Worm (Caenorhabditis elegans) whole organism, L3 larva: ENCODE data around the gene F14D12.1.

ENCODE experiments used
- R02D3.7 ChIP-seq: fragments of 150-350 bp; optimal IDR thresholded peaks from 2 replicates; lab custom pipeline; 2014; ENCODE audit warnings: missing biosample characterization, missing genetic modification characterization
- ZK546.5 ChIP-seq: sonication (generic microtip); optimal IDR thresholded peaks from 2 replicates; lab custom pipeline; 2017; ENCODE audit warnings: missing biosample characterization, missing genetic modification characterization
- aly-2 ChIP-seq: fragments of 150-350 bp; optimal IDR thresholded peaks from 2 replicates; lab custom pipeline; 2014; ENCODE audit warnings: missing biosample characterization, missing genetic modification characterization
- ama-1 ChIP-seq: fragments of 150-350 bp; optimal IDR thresholded peaks from 2 replicates; lab custom pipeline; 2018
- ceh-16 ChIP-seq: sonication (generic microtip); optimal IDR thresholded peaks from 2 replicates; lab custom pipeline; 2017; ENCODE audit warnings: missing biosample characterization, missing genetic modification characterization
- ceh-28 ChIP-seq: fragments of 150-350 bp; optimal IDR thresholded peaks from 2 replicates; lab custom pipeline; 2014; ENCODE audit warnings: missing biosample characterization, missing genetic modification reagents, missing genetic modification characterization
- elt-1 ChIP-seq: fragments of 150-350 bp; optimal IDR thresholded peaks from 2 replicates; lab custom pipeline; 2014; ENCODE audit warnings: missing biosample characterization, missing genetic modification characterization
- fkh-10 ChIP-seq: sonication (generic microtip); optimal IDR thresholded peaks from 2 replicates; lab custom pipeline; 2017; ENCODE audit warnings: missing biosample characterization, missing genetic modification reagents, missing genetic modification characterization
- mdl-1 ChIP-seq: fragments of 150-350 bp; optimal IDR thresholded peaks from 2 replicates; lab custom pipeline; 2014; ENCODE audit warnings: missing biosample characterization, missing genetic modification characterization
- nfya-1 ChIP-seq: sonication (generic microtip); optimal IDR thresholded peaks from 2 replicates; lab custom pipeline; 2017; ENCODE audit warnings: missing genetic modification characterization, mild to moderate bottlenecking, missing compliant biosample characterization, antibody characterized with exemption, moderate library complexity; ENCODE audit not compliant: insufficient read depth
- nhr-237 ChIP-seq: fragments of 150-350 bp; optimal IDR thresholded peaks from 2 replicates; lab custom pipeline; 2014; ENCODE audit warnings: missing biosample characterization, missing genetic modification characterization
- nhr-76 ChIP-seq: fragments of 150-350 bp; sonication (generic microtip); optimal IDR thresholded peaks from 5 replicates; lab custom pipeline; 2014; ENCODE audit warnings: missing biosample characterization, missing genetic modification characterization
- skn-1 ChIP-seq: fragments of 150-350 bp; optimal IDR thresholded peaks from 2 replicates; lab custom pipeline; 2014; ENCODE audit warnings: missing biosample characterization, missing genetic modification characterization
- unc-39 ChIP-seq: sonication (generic microtip); optimal IDR thresholded peaks from 4 replicates; lab custom pipeline; 2017; ENCODE audit warnings: missing biosample characterization, missing genetic modification characterization

DNA sequence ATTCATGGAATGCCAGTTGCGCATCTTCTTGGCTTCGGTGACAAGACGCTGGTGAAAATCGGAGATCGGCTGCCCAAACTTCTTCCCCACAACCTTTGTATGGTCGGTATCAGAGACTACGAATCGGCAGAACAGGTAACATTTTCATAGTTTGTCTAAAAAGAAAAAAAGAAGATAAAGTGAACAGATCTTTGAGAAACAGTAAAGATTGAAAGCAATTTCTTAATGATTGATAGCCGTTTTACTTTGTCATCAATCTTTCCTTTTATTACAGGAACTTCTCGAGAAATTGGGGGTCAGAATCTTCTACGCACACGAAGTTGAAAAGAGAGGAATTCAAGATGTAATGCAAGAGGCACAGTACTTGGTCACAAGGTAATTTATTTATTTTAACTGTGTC is 27.4 kb downstream of the F14D12.1 start:
- no peak for TF ChIP-seq elt-1 (tag; lab: Kevin White, UChicago)
- no peak for TF ChIP-seq skn-1 (tag; lab: Kevin White, UChicago)
- TF ChIP-seq nfya-1 (tag; lab: Kevin White, UChicago) = no peak
- TF ChIP-seq ama-1 (lab: Kevin White, UChicago) = no peak
- TF ChIP-seq R02D3.7 (tag; lab: Kevin White, UChicago) = no peak
- no peak for TF ChIP-seq unc-39 (tag; lab: Kevin White, UChicago)
- TF ChIP-seq ceh-28 (tag; lab: Kevin White, UChicago) = no peak
- TF ChIP-seq fkh-10 (GFP tag; lab: Kevin White, UChicago) = no peak
- no peak for TF ChIP-seq nhr-76 (tag; lab: Kevin White, UChicago)
- no peak for TF ChIP-seq ceh-16 (tag; lab: Kevin White, UChicago)
- no peak for TF ChIP-seq nhr-237 (tag; lab: Kevin White, UChicago)
- TF ChIP-seq aly-2 = no peak
- no peak for TF ChIP-seq mdl-1 (tag; lab: Kevin White, UChicago)
- TF ChIP-seq ZK546.5 (tag; lab: Kevin White, UChicago) = no peak
